Fruit fly (Drosophila melanogaster) whole organism, prepupa: ENCODE results near the gene net.
A peak's percentile ranks its signal among the peaks of the same experiment; 100 is the strongest.

ENCODE experiments used
- Blimp-1 ChIP-seq: fragments of 200-800 bp; sonication (Bioruptor generic); optimal IDR thresholded peaks from 3 replicates; lab custom pipeline; 2017; ENCODE audit warnings: missing biosample characterization, missing genetic modification characterization, mild to moderate bottlenecking, moderate library complexity, missing genetic modification reagents
- CG11902 ChIP-seq: fragments of 200-800 bp; sonication (Bioruptor generic); optimal IDR thresholded peaks from 3 replicates; lab custom pipeline; 2016; ENCODE audit warnings: missing biosample characterization, missing genetic modification characterization
- CG15336 ChIP-seq: fragments of 200-800 bp; sonication (Bioruptor generic); IDR thresholded peaks from 2 replicates; pipeline ENCODE4 v1.3.6; 2022; ENCODE audit warnings: missing biosample characterization, missing genetic modification characterization
- CG16779 ChIP-seq: fragments of 200-800 bp; sonication (Bioruptor generic); optimal IDR thresholded peaks from 3 replicates; lab custom pipeline; 2017; ENCODE audit warnings: missing biosample characterization, mild to moderate bottlenecking, missing genetic modification characterization
- CG3032 ChIP-seq: fragments of 200-800 bp; optimal IDR thresholded peaks from 2 replicates; lab custom pipeline; 2019; ENCODE audit warnings: missing biosample characterization, mild to moderate bottlenecking, missing genetic modification characterization, moderate library complexity
- CG31627 ChIP-seq: fragments of 200-800 bp; sonication (Bioruptor generic); optimal IDR thresholded peaks from 3 replicates; lab custom pipeline; 2016; ENCODE audit warnings: missing biosample characterization, missing genetic modification characterization
- CG32006 ChIP-seq: fragments of 200-800 bp; sonication (Bioruptor generic); optimal IDR thresholded peaks from 3 replicates; lab custom pipeline; 2017; ENCODE audit warnings: missing biosample characterization, mild to moderate bottlenecking, missing genetic modification characterization
- CG3919 ChIP-seq: fragments of 200-800 bp; sonication (Bioruptor generic); optimal IDR thresholded peaks from 3 replicates; lab custom pipeline; 2016; ENCODE audit warnings: missing biosample characterization, missing genetic modification characterization
- CG6163 ChIP-seq: fragments of 200-800 bp; sonication (Bioruptor generic); IDR thresholded peaks from 3 replicates; pipeline ENCODE4 v1.3.6; 2022; ENCODE audit warnings: missing biosample characterization, missing genetic modification characterization
- CG6276 ChIP-seq: fragments of 200-800 bp; sonication (Bioruptor generic); optimal IDR thresholded peaks from 2 replicates; lab custom pipeline; 2017; ENCODE audit warnings: missing biosample characterization, mild to moderate bottlenecking, missing genetic modification characterization
- CG6792 ChIP-seq: fragments of 200-800 bp; sonication (Bioruptor generic); optimal IDR thresholded peaks from 3 replicates; lab custom pipeline; 2016; ENCODE audit warnings: missing biosample characterization, missing genetic modification characterization
- CG7368 ChIP-seq: fragments of 200-800 bp; sonication (Bioruptor generic); optimal IDR thresholded peaks from 3 replicates; lab custom pipeline; 2016; ENCODE audit warnings: missing biosample characterization, missing genetic modification characterization
- CG8119 ChIP-seq: fragments of 200-800 bp; sonication (Bioruptor generic); IDR thresholded peaks from 3 replicates; pipeline ENCODE4 v1.3.6; 2022; ENCODE audit warnings: missing biosample characterization, missing genetic modification characterization
- CG8319 ChIP-seq: fragments of 200-800 bp; sonication (Bioruptor generic); optimal IDR thresholded peaks from 3 replicates; lab custom pipeline; 2016; ENCODE audit warnings: missing biosample characterization, missing genetic modification characterization
- CG9139 ChIP-seq: fragments of 200-800 bp; sonication (Bioruptor generic); optimal IDR thresholded peaks from 3 replicates; lab custom pipeline; 2017; ENCODE audit warnings: missing biosample characterization, mild to moderate bottlenecking, missing genetic modification characterization
- Eip75B ChIP-seq: fragments of 200-800 bp; sonication (Bioruptor generic); optimal IDR thresholded peaks from 3 replicates; lab custom pipeline; 2016; ENCODE audit warnings: missing biosample characterization, missing genetic modification characterization
- Ets21C ChIP-seq: fragments of 200-800 bp; sonication (Bioruptor generic); optimal IDR thresholded peaks from 3 replicates; lab custom pipeline; 2016; ENCODE audit warnings: missing biosample characterization, missing genetic modification characterization
- Ets96B ChIP-seq: fragments of 200-800 bp; optimal IDR thresholded peaks from 2 replicates; lab custom pipeline; 2019; ENCODE audit warnings: missing biosample characterization, mild to moderate bottlenecking, missing genetic modification characterization, moderate library complexity
- Gug ChIP-seq: fragments of 200-800 bp; sonication (Bioruptor generic); IDR thresholded peaks from 2 replicates; pipeline ENCODE4 v1.3.6; 2022; ENCODE audit warnings: missing biosample characterization, missing genetic modification characterization
- Lpt ChIP-seq: fragments of 200-800 bp; sonication (Bioruptor generic); optimal IDR thresholded peaks from 3 replicates; lab custom pipeline; 2016; ENCODE audit warnings: missing biosample characterization, missing genetic modification characterization
- achi ChIP-seq: fragments of 200-800 bp; sonication (Bioruptor generic); optimal IDR thresholded peaks from 3 replicates; lab custom pipeline; 2016; ENCODE audit warnings: missing biosample characterization, missing genetic modification characterization
- cyc ChIP-seq: fragments of 200-800 bp; sonication (Bioruptor generic); optimal IDR thresholded peaks from 3 replicates; lab custom pipeline; 2016; ENCODE audit warnings: missing biosample characterization, missing genetic modification characterization
- dsx ChIP-seq: fragments of 200-800 bp; optimal IDR thresholded peaks from 3 replicates; lab custom pipeline; 2019; ENCODE audit warnings: missing biosample characterization, mild to moderate bottlenecking, missing genetic modification characterization, moderate library complexity; ENCODE audit not compliant: poor library complexity, severe bottlenecking
- eg ChIP-seq: fragments of 200-800 bp; sonication (Bioruptor generic); IDR thresholded peaks from 3 replicates; pipeline ENCODE4 v1.3.6; 2022; ENCODE audit warnings: missing biosample characterization, missing genetic modification characterization
- esn ChIP-seq: fragments of 200-800 bp; sonication (Bioruptor generic); optimal IDR thresholded peaks from 2 replicates; lab custom pipeline; 2016; ENCODE audit warnings: missing biosample characterization, mild to moderate bottlenecking, missing genetic modification characterization, moderate library complexity
- fd59A ChIP-seq: fragments of 200-800 bp; sonication (Bioruptor generic); optimal IDR thresholded peaks from 2 replicates; lab custom pipeline; 2017; ENCODE audit warnings: missing biosample characterization, mild to moderate bottlenecking, missing genetic modification characterization, missing genetic modification reagents
- fkh ChIP-seq: fragments of 200-800 bp; sonication (Bioruptor generic); optimal IDR thresholded peaks from 3 replicates; lab custom pipeline; 2017; ENCODE audit warnings: missing biosample characterization, mild to moderate bottlenecking, missing genetic modification characterization, moderate library complexity
- net ChIP-seq: fragments of 200-800 bp; sonication (Bioruptor generic); optimal IDR thresholded peaks from 3 replicates; lab custom pipeline; 2016; ENCODE audit warnings: missing biosample characterization, missing genetic modification characterization
- pdm3 ChIP-seq: fragments of 200-800 bp; sonication (Bioruptor generic); optimal IDR thresholded peaks from 3 replicates; lab custom pipeline; 2016; ENCODE audit warnings: missing biosample characterization, missing genetic modification characterization
- salr ChIP-seq, 2 experiments: fragments of 200-800 bp; sonication (Bioruptor generic); optimal IDR thresholded peaks; 3 replicates each; lab custom pipeline; 2016 to 2018; ENCODE audit warnings: missing biosample characterization in 2 of 2, missing genetic modification characterization in 2 of 2, mild to moderate bottlenecking in 1 of 2
- spab ChIP-seq: fragments of 200-800 bp; sonication (Bioruptor generic); optimal IDR thresholded peaks from 2 replicates; lab custom pipeline; 2017; ENCODE audit warnings: missing biosample characterization, mild to moderate bottlenecking, missing genetic modification characterization, missing genetic modification reagents
- ss ChIP-seq, 2 experiments: fragments of 200-800 bp; sonication (Bioruptor generic); optimal IDR thresholded peaks; 2 replicates in 1 of 2; 3 replicates in 1 of 2; lab custom pipeline; 2017 to 2018; ENCODE audit warnings: mild to moderate bottlenecking in 2 of 2, missing biosample characterization in 2 of 2, missing genetic modification characterization in 2 of 2, moderate library complexity in 1 of 2
- svp ChIP-seq: fragments of 200-800 bp; sonication (Bioruptor generic); peaks from one replicate; lab custom pipeline; 2016; ENCODE audit warnings: missing biosample characterization, missing genetic modification characterization

Gene net

DNA sequence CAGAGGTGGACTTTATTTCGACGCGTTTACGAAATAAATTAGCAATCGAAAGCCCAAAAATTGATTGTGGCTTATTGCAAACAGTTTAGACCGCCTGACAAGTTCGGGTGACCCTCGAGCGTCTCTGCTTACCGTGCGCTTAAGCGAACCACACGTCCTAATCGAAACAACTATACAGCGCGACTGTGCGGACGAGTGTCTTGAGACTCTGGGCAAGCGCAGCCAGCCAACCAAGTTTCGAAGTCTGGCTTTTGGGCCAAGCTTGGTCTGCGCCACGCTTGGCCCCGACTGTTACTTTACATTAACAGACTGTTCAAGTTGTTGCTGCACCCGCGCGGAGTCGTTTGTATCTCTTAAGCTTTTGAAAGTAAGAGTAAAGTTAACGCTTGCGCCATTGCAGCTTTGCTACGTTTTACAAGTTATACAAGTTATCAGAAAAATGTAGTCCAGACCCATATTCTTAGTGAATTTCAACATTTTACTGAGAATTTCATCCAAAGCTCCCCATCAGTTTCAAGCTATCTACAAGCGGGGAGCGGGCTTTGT lies 28.1 kb downstream of the net start:
- peak; percentile 54 for TF ChIP-seq net (GFP tag; lab: Kevin White, UChicago)
- no peak for TF ChIP-seq CG6276 (GFP tag; lab: Kevin White, UChicago)
- TF ChIP-seq cyc (GFP tag; lab: Kevin White, UChicago) = no peak
- TF ChIP-seq CG32006 = no peak
- no peak for TF ChIP-seq CG11902 (GFP tag; lab: Kevin White, UChicago)
- peak; percentile 14; the same call in 1 of the 2 replicates for TF ChIP-seq CG15336 (GFP tag; lab: Robert Waterston, UW)
- no peak for TF ChIP-seq Ets21C (GFP tag; lab: Kevin White, UChicago)
- TF ChIP-seq CG8119 = peak; percentile 25; the same call in 1 of the 3 replicates
- TF ChIP-seq svp = no peak
- peak; percentile 63 for TF ChIP-seq Blimp-1
- TF ChIP-seq eg = peak; percentile 35; the same call in 1 of the 3 replicates
- TF ChIP-seq dsx (GFP tag; lab: Kevin White, UChicago) = peak; percentile 34
- TF ChIP-seq ss (GFP tag; optimal IDR thresholded peaks at IDR 0.05; lab: Kevin White, UChicago) = peak in 1 of 2 experiments; percentile 2

DNA sequence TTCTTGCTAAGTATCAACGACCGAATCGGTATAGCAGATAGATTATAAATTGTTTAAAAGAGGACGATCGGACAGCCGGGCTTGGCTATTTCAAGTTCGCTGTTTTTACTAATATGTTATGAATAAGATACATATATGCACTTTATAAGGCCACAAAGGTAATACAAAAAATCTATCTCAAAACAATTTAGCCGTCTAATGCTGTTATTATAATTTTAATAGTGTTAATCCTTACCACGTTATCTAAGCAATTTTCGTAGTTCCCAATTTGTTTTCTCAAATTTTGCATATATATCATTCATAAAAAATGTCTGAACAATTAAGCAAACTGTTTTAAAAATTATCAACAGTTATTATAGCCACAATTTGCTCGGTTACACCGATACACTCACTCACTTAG lies 30.3 kb downstream of the net start:
- TF ChIP-seq Eip75B (GFP tag; lab: Kevin White, UChicago) = no peak
- TF ChIP-seq CG11902 (GFP tag; lab: Kevin White, UChicago) = no peak
- TF ChIP-seq CG31627 (GFP tag; lab: Kevin White, UChicago) = no peak

DNA sequence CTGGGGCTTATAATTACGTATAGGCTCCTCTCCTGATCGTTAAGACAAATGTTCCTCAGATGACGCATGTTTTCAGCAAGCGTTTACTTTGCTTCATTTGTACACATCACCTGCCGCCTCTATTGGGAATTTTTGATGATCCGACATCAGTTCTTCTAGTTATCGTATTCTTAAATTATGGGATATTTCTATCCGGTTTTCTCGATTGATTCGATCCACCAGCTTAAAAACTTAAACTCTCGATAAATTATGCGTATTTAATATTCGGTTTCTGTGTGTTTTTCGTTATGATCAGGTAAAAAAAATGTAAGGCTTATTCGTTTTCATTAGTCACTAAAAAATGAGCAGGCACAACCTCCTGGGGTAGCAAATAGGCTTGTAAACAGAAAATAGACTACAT lies 34.1 kb downstream of the net start:
- TF ChIP-seq pdm3 (GFP tag; lab: Kevin White, UChicago) = no peak
- no peak for TF ChIP-seq CG3919 (GFP tag; lab: Kevin White, UChicago)
- TF ChIP-seq Gug (GFP tag; lab: Robert Waterston, UW) = no peak
- no peak for TF ChIP-seq CG32006
- TF ChIP-seq Blimp-1 = no peak
- TF ChIP-seq CG7368 (GFP tag; lab: Kevin White, UChicago) = no peak
- TF ChIP-seq CG11902 (GFP tag; lab: Kevin White, UChicago) = no peak
- no peak for TF ChIP-seq CG15336 (GFP tag; lab: Robert Waterston, UW)
- TF ChIP-seq Ets96B = no peak
- no peak for TF ChIP-seq CG16779 (tag; lab: Kevin White, UChicago)
- TF ChIP-seq Lpt (GFP tag; lab: Kevin White, UChicago) = no peak
- TF ChIP-seq CG6276 (GFP tag; lab: Kevin White, UChicago) = no peak
- no peak for TF ChIP-seq CG9139
- no peak for TF ChIP-seq spab (GFP tag; lab: Kevin White, UChicago)
- no peak for TF ChIP-seq fd59A
- no peak for TF ChIP-seq CG6163 (GFP tag; lab: Robert Waterston, UW)
- TF ChIP-seq Ets21C (GFP tag; lab: Kevin White, UChicago) = no peak
- TF ChIP-seq cyc (GFP tag; lab: Kevin White, UChicago) = no peak
- TF ChIP-seq CG8319 (GFP tag; lab: Kevin White, UChicago) = no peak

DNA sequence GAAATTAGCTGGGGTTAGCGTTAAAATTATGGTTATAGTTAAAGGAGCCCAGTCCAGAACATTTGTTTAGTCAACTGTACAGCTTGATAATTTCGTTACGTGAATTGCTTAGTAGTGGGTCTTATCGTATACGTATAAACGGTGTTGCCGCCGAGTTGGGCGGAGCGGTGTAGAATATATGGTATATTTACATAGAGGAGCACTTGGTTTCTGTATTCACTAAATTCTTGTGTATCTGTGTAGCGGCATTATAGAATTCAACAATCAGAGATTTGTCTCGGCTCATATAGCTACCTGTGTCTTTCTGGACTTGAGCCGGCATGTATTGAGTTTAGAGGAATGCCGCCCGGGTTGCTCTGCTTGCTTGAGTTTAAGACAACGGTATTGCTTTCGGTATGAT lies 51.7 kb downstream of the net start:
- TF ChIP-seq CG8319 (GFP tag; lab: Kevin White, UChicago) (no peak), achi (GFP tag; lab: Kevin White, UChicago) (no peak), CG3032 (no peak), dsx (GFP tag; lab: Kevin White, UChicago) (no peak), esn (GFP tag; lab: Kevin White, UChicago) (no peak), Lpt (GFP tag; lab: Kevin White, UChicago) (no peak), salr (GFP tag; optimal IDR thresholded peaks at IDR 0.05; lab: Kevin White, UChicago) (no peak), fkh (no peak), CG11902 (GFP tag; lab: Kevin White, UChicago) (no peak), CG6792 (GFP tag; lab: Kevin White, UChicago) (no peak), ss (GFP tag; optimal IDR thresholded peaks at IDR 0.05; lab: Kevin White, UChicago) (no peak), eg (no peak), CG3919 (GFP tag; lab: Kevin White, UChicago) (no peak), CG8119 (no peak), spab (GFP tag; lab: Kevin White, UChicago) (no peak)
